Fruit fly (Drosophila melanogaster): ENCODE data around the gene Hs2st.

DNA sequence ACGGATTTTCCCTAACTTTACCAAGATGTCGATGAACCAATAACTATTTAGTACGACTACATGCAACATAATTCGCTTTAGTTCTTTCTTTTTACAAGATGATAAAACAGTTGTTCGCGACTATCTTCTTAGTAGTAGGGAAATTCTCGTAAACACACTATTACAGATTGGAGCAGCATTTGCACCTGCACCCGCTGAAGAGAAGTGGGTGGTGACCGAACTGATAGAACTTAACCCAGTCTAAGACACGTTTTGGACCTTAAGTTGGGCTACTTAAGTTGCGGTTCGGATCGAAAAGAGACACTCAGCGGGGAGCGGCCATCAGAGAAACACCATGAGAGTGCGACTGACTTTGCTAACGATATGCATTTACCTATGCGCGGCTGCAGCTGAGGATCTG is 42.6 kb upstream of the Hs2st start, which contains the start of gene CG13083:
- TF ChIP-seq CG11617 (GFP tag; optimal IDR thresholded peaks at IDR 0.05) (no peak), CG1620 (GFP tag; optimal IDR thresholded peaks at IDR 0.05) (no peak), pad (GFP tag; optimal IDR thresholded peaks at IDR 0.05) (no peak), tj (GFP tag; optimal IDR thresholded peaks at IDR 0.05) (no peak), Crg-1 (GFP tag; optimal IDR thresholded peaks at IDR 0.05) (no peak), CG33017 (tag; optimal IDR thresholded peaks at IDR 0.05) (no peak), cic (GFP tag; optimal IDR thresholded peaks at IDR 0.05) (no peak), toe (GFP tag; optimal IDR thresholded peaks at IDR 0.05) (no peak), Mnt (GFP tag; optimal IDR thresholded peaks at IDR 0.05) (no peak)

Measured in whole organism, adult.